Worm (Caenorhabditis elegans): ENCODE data around the gene T23B12.11.

T23B12.11 gene

DNA sequence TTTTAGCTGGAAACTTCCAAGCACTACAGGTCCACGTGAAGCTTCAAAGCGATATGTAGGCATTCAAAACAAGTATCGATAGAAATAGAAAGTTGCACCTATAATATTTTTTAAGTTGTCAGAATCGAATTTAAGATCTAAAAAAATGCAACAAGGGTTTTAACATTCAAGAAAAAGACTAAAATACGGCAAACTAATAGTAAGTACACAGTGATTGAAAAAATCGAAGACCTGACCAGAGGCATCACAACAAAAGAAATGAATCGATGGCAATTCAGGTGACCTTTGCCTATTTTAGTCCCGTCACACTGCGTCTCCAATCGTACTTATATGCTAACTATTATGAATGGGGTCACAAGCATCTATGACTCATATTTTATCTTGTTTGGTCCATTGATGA is 7.3 kb upstream of the T23B12.11 start, which contains the start of gene T23B12.5:
TSS of gene T23B12.5 (minus strand) at position 101 of the 400 bp plus-strand sequence.
- TF ChIP-seq B0310.2 (tag; optimal IDR thresholded peaks at IDR 0.05) (no peak), pes-1 (GFP tag; IDR thresholded peaks at IDR 0.05) (no peak), hmg-4 (GFP tag; optimal IDR thresholded peaks at IDR 0.05) (no peak), aly-1 (tag; optimal IDR thresholded peaks at IDR 0.05) (no peak), ets-7 (tag; optimal IDR thresholded peaks at IDR 0.05) (no peak), sea-1 (GFP tag; conservative IDR thresholded peaks at IDR 0.05) (no peak), tbx-11 (GFP tag; IDR thresholded peaks at IDR 0.05) (no peak)

DNA sequence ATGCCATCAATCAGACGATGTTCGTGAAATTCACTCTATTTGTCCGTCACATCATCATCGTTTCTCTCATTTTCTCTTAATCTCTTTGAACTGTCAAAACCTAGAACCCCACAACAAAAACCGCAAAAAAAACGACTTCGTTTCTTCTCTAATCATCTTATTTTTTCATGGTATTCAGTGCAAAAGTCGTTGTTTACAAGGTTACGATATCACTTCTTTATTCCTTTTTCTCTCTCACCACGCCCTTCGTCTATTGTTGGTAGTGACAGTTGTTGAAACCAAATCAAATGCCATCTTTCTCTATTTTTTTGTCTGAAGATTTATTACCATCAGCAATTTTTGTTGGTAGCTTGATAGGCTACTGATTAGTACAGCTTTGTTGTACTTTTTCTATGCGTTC is 6.0 kb upstream of the T23B12.11 start:
- TF ChIP-seq ets-7 (tag; optimal IDR thresholded peaks at IDR 0.05) (no peak), ceh-36 (tag; optimal IDR thresholded peaks at IDR 0.05) (no peak), ceh-13 (GFP tag; optimal IDR thresholded peaks at IDR 0.05) (no peak), scrt-1 (GFP tag; IDR thresholded peaks at IDR 0.05) (no peak), ama-1 (optimal IDR thresholded peaks at IDR 0.05) (no peak), aly-1 (tag; optimal IDR thresholded peaks at IDR 0.05) (no peak), F13C5.2 (tag; optimal IDR thresholded peaks at IDR 0.05) (no peak), hmg-4 (GFP tag; optimal IDR thresholded peaks at IDR 0.05) (no peak), tbx-11 (GFP tag; IDR thresholded peaks at IDR 0.05) (no peak), flt-1 (GFP tag; IDR thresholded peaks at IDR 0.05) (no peak), B0310.2 (tag; optimal IDR thresholded peaks at IDR 0.05) (no peak), sea-1 (GFP tag; conservative IDR thresholded peaks at IDR 0.05) (no peak), hmbx-1 (tag; optimal IDR thresholded peaks at IDR 0.05) (no peak), pes-1 (GFP tag; IDR thresholded peaks at IDR 0.05) (no peak), tbx-37 (GFP tag; conservative IDR thresholded peaks at IDR 0.05) (no peak)

- TF ChIP-seq F13C5.2 (tag; optimal IDR thresholded peaks at IDR 0.05) = no peak
- TF ChIP-seq hmbx-1 (tag; optimal IDR thresholded peaks at IDR 0.05) = no peak
- TF ChIP-seq hmg-4 (GFP tag; optimal IDR thresholded peaks at IDR 0.05) = no peak
- TF ChIP-seq ama-1 (optimal IDR thresholded peaks at IDR 0.05) = no peak
- no peak for TF ChIP-seq flt-1 (GFP tag; IDR thresholded peaks at IDR 0.05)
- no peak for TF ChIP-seq aly-1 (tag; optimal IDR thresholded peaks at IDR 0.05)
- TF ChIP-seq ets-7 (tag; optimal IDR thresholded peaks at IDR 0.05) = no peak
- TF ChIP-seq tbx-11 (GFP tag; IDR thresholded peaks at IDR 0.05) = no peak
- TF ChIP-seq hnd-1 (tag; optimal IDR thresholded peaks at IDR 0.05) = no peak
- no peak for TF ChIP-seq sea-1 (GFP tag; conservative IDR thresholded peaks at IDR 0.05)
- no peak for TF ChIP-seq scrt-1 (GFP tag; IDR thresholded peaks at IDR 0.05)
- TF ChIP-seq B0310.2 (tag; optimal IDR thresholded peaks at IDR 0.05) = no peak
- TF ChIP-seq pes-1 (GFP tag; IDR thresholded peaks at IDR 0.05) = no peak
- TF ChIP-seq ceh-36 (tag; optimal IDR thresholded peaks at IDR 0.05) = no peak
- TF ChIP-seq ceh-13 (GFP tag; optimal IDR thresholded peaks at IDR 0.05) = no peak
- no peak for TF ChIP-seq tra-4 (tag; optimal IDR thresholded peaks at IDR 0.05)
- TF ChIP-seq tbx-37 (GFP tag; conservative IDR thresholded peaks at IDR 0.05) = no peak
Measured at ce11 chrV:8450690-8451089, 4.5 kb upstream of the T23B12.11 start.

ce11 chrV:8460306-8460705 is 5.1 kb downstream of the T23B12.11 start, which contains the start of gene T23B12.6:
Gene T23B12.6 (minus strand): TSS chrV:8460419.
- TF ChIP-seq ama-1 (optimal IDR thresholded peaks at IDR 0.05) = no peak
- TF ChIP-seq hmg-4 (GFP tag; optimal IDR thresholded peaks at IDR 0.05) = no peak

DNA sequence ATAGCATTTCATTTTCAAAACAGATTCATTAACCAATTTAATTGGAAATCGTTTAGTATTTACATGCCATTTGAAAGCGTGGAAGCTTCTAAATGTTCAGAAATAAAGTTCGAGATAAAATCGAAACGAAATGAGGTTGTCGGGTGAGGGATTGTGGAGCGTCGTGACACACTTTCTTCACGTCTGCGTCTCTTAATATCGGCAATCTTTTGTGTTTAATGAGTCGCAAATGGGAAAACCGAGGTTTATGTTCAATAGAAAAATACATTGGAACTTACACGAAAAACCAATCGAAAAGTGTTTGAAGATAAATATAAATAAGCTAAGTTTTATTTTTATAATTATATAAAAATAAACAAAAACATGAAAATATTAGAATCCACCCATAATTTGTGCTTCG is 5.6 kb downstream of the T23B12.11 start:
- no peak for TF ChIP-seq scrt-1 (GFP tag; IDR thresholded peaks at IDR 0.05)
- TF ChIP-seq F13C5.2 (tag; optimal IDR thresholded peaks at IDR 0.05) = no peak
- no peak for TF ChIP-seq tra-4 (tag; optimal IDR thresholded peaks at IDR 0.05)
- no peak for TF ChIP-seq hmg-4 (GFP tag; optimal IDR thresholded peaks at IDR 0.05)
- no peak for TF ChIP-seq B0310.2 (tag; optimal IDR thresholded peaks at IDR 0.05)
- TF ChIP-seq tbx-37 (GFP tag; conservative IDR thresholded peaks at IDR 0.05) = no peak
- TF ChIP-seq ceh-36 (tag; optimal IDR thresholded peaks at IDR 0.05) = no peak
- no peak for TF ChIP-seq aly-1 (tag; optimal IDR thresholded peaks at IDR 0.05)
- TF ChIP-seq sea-1 (GFP tag; conservative IDR thresholded peaks at IDR 0.05) = no peak
- TF ChIP-seq ets-7 (tag; optimal IDR thresholded peaks at IDR 0.05) = no peak
- TF ChIP-seq flt-1 (GFP tag; IDR thresholded peaks at IDR 0.05) = no peak
- no peak for TF ChIP-seq hnd-1 (tag; optimal IDR thresholded peaks at IDR 0.05)
- no peak for TF ChIP-seq ama-1 (optimal IDR thresholded peaks at IDR 0.05)

DNA sequence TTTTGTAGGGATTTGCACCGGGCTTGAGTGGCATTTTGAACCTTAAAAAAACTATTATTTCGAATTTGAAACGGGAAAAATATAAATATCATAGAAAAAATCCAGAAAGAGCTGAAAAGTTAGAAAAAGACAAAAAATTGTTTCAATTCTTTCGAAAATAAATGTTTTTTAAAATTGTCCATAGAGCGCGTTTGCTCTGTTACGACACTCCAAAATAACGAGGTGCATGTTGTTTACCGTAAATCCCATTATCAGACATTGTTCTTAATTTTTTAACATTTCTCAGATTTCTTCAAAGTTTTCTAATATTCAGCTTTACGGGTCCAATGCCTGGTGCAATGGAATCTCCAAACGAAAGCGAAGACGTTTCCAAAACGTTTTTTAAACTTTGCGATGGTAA is 6.9 kb downstream of the T23B12.11 start, which contains the start of the genes dnj-22 and natc-1:
TSS of gene dnj-22 (minus strand) at position 47 of the 400 bp plus-strand sequence.
TSS of gene natc-1 (plus strand) at position 286 of the 400 bp plus-strand sequence.
- TF ChIP-seq F13C5.2 (tag; optimal IDR thresholded peaks at IDR 0.05) (peak; percentile 36), tra-4 (tag; optimal IDR thresholded peaks at IDR 0.05) (no peak)

DNA sequence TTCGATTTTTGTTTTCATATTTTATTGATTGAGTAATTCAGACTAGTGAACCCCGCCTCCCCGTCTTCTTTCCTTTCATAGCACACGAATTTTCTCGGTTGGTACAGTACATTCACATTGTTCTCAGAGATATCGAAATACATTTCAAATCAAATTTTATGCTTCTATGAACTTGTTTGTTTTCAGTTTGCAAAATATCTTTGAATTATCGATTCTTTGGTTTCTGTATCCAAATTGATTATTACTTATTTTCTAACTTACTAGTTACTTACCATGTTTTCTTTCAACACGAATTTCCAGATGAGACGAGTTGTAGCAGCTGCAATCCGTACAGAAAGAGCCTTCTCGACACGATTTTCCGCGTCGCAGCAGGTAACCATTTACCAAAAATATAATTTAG is 10.2 kb downstream of the T23B12.11 start, which contains the start of gene mrps-2:
TSS of gene mrps-2 (plus strand) at position 301 of the 400 bp plus-strand sequence.
- no peak for TF ChIP-seq pes-1 (GFP tag; IDR thresholded peaks at IDR 0.05)
- no peak for TF ChIP-seq hmbx-1 (tag; optimal IDR thresholded peaks at IDR 0.05)
- TF ChIP-seq flt-1 (GFP tag; IDR thresholded peaks at IDR 0.05) = no peak
- TF ChIP-seq tbx-11 (GFP tag; IDR thresholded peaks at IDR 0.05) = no peak
- TF ChIP-seq ceh-36 (tag; optimal IDR thresholded peaks at IDR 0.05) = no peak
- TF ChIP-seq tbx-37 (GFP tag; conservative IDR thresholded peaks at IDR 0.05) = no peak
- no peak for TF ChIP-seq hmg-4 (GFP tag; optimal IDR thresholded peaks at IDR 0.05)
- TF ChIP-seq ama-1 (optimal IDR thresholded peaks at IDR 0.05) = no peak
- TF ChIP-seq B0310.2 (tag; optimal IDR thresholded peaks at IDR 0.05) = no peak
- no peak for TF ChIP-seq sea-1 (GFP tag; conservative IDR thresholded peaks at IDR 0.05)
- no peak for TF ChIP-seq ets-7 (tag; optimal IDR thresholded peaks at IDR 0.05)
- no peak for TF ChIP-seq tra-4 (tag; optimal IDR thresholded peaks at IDR 0.05)
- TF ChIP-seq scrt-1 (GFP tag; IDR thresholded peaks at IDR 0.05) = no peak
- TF ChIP-seq F13C5.2 (tag; optimal IDR thresholded peaks at IDR 0.05) = no peak
- no peak for TF ChIP-seq aly-1 (tag; optimal IDR thresholded peaks at IDR 0.05)
- no peak for TF ChIP-seq hnd-1 (tag; optimal IDR thresholded peaks at IDR 0.05)
- no peak for TF ChIP-seq ceh-13 (GFP tag; optimal IDR thresholded peaks at IDR 0.05)

- TF ChIP-seq tbx-11 (GFP tag; IDR thresholded peaks at IDR 0.05) (no peak), tra-4 (tag; optimal IDR thresholded peaks at IDR 0.05) (no peak), tbx-37 (GFP tag; conservative IDR thresholded peaks at IDR 0.05) (no peak)
Measured at ce11 chrV:8467031-8467430, 11.8 kb downstream of the T23B12.11 start, which contains the start of gene mrpl-4. Gene mrpl-4 (plus strand): TSS chrV:8467265.

Measured in whole organism, early embryonic.